Fruit fly (Drosophila melanogaster) whole organism, adult: Measurements from ENCODE around the gene hec.

Experiments
- CG11617 ChIP-seq: fragments of 200-800 bp; sonication (Bioruptor generic); optimal IDR thresholded peaks from 2 replicates; lab custom pipeline; 2017; ENCODE audit warnings: mild to moderate bottlenecking, missing biosample characterization, missing genetic modification reagents, missing genetic modification characterization
- CG14711 ChIP-seq: fragments of 200-800 bp; sonication (Bioruptor generic); optimal IDR thresholded peaks from 2 replicates; lab custom pipeline; 2018; ENCODE audit warnings: missing biosample characterization, mild to moderate bottlenecking, missing genetic modification characterization, moderate library complexity
- CG33017 ChIP-seq: fragments of 200-800 bp; sonication (Bioruptor generic); optimal IDR thresholded peaks from 2 replicates; lab custom pipeline; 2018; ENCODE audit warnings: missing biosample characterization, mild to moderate bottlenecking, missing genetic modification characterization, moderate library complexity
- CG5204 ChIP-seq: fragments of 200-800 bp; sonication (Bioruptor generic); optimal IDR thresholded peaks from 2 replicates; lab custom pipeline; 2016; ENCODE audit warnings: missing biosample characterization, missing genetic modification characterization
- CG7045 ChIP-seq: fragments of 200-800 bp; sonication (Bioruptor generic); optimal IDR thresholded peaks from 2 replicates; lab custom pipeline; 2017; ENCODE audit warnings: missing biosample characterization, mild to moderate bottlenecking, missing genetic modification characterization
- CG7101 ChIP-seq: fragments of 200-800 bp; sonication (Bioruptor generic); optimal IDR thresholded peaks from 2 replicates; lab custom pipeline; 2018; ENCODE audit warnings: missing biosample characterization, mild to moderate bottlenecking, missing genetic modification characterization, moderate library complexity
- Clk ChIP-seq: fragments of 200-800 bp; sonication (Bioruptor generic); optimal IDR thresholded peaks from 2 replicates; lab custom pipeline; 2017; ENCODE audit warnings: missing biosample characterization, missing genetic modification characterization
- Crg-1 ChIP-seq: fragments of 200-800 bp; sonication (Bioruptor generic); optimal IDR thresholded peaks from 2 replicates; lab custom pipeline; 2016; ENCODE audit warnings: missing biosample characterization, missing genetic modification characterization
- Hr96 ChIP-seq: fragments of 200-800 bp; sonication (Bioruptor generic); optimal IDR thresholded peaks from 2 replicates; lab custom pipeline; 2016; ENCODE audit warnings: missing biosample characterization, missing genetic modification characterization
- bab1 ChIP-seq: fragments of 200-800 bp; sonication (Bioruptor generic); optimal IDR thresholded peaks from 3 replicates; lab custom pipeline; 2019; ENCODE audit warnings: missing biosample characterization, mild to moderate bottlenecking, missing genetic modification characterization, moderate library complexity
- cic ChIP-seq: fragments of 200-800 bp; sonication (Bioruptor generic); optimal IDR thresholded peaks from 2 replicates; lab custom pipeline; 2017; ENCODE audit warnings: missing biosample characterization, mild to moderate bottlenecking, missing genetic modification characterization, moderate library complexity
- kay ChIP-seq: fragments of 200-800 bp; sonication (Bioruptor generic); peaks from one replicate; lab custom pipeline; 2016; ENCODE audit warnings: missing biosample characterization, missing genetic modification characterization, borderline replicate concordance
- pad ChIP-seq: fragments of 200-800 bp; sonication (Bioruptor generic); optimal IDR thresholded peaks from 3 replicates; lab custom pipeline; 2017; ENCODE audit warnings: missing biosample characterization, missing genetic modification characterization, mild to moderate bottlenecking, moderate library complexity, missing genetic modification reagents
- toe ChIP-seq: fragments of 200-800 bp; sonication (Bioruptor generic); optimal IDR thresholded peaks from 2 replicates; lab custom pipeline; 2016; ENCODE audit warnings: missing biosample characterization, missing genetic modification characterization

- TF ChIP-seq bab1 (GFP tag; lab: Kevin White, UChicago): no peak
- no peak for TF ChIP-seq CG14711
- TF ChIP-seq cic (GFP tag; lab: Kevin White, UChicago): no peak
- TF ChIP-seq Clk (GFP tag; lab: Kevin White, UChicago): no peak
- no peak for TF ChIP-seq Hr96 (GFP tag; lab: Kevin White, UChicago)
- no peak for TF ChIP-seq CG33017
- no peak for TF ChIP-seq CG11617 (GFP tag; lab: Kevin White, UChicago)
- no peak for TF ChIP-seq pad
- no peak for TF ChIP-seq CG5204 (GFP tag; lab: Kevin White, UChicago)
- no peak for TF ChIP-seq Crg-1
- no peak for TF ChIP-seq CG7101 (tag; lab: Kevin White, UChicago)
- no peak for TF ChIP-seq kay (GFP tag; lab: Kevin White, UChicago)
- TF ChIP-seq CG7045 (GFP tag; lab: Kevin White, UChicago): no peak
- no peak for TF ChIP-seq toe (GFP tag; lab: Kevin White, UChicago)
These were observed 13.1 kb upstream of the hec start, which contains the start of gene CG15721 for dm6 chrX:12970411-12970810.
